Worm (Caenorhabditis elegans): Measurements from ENCODE around the gene T06D4.1.

T06D4.1 gene

DNA sequence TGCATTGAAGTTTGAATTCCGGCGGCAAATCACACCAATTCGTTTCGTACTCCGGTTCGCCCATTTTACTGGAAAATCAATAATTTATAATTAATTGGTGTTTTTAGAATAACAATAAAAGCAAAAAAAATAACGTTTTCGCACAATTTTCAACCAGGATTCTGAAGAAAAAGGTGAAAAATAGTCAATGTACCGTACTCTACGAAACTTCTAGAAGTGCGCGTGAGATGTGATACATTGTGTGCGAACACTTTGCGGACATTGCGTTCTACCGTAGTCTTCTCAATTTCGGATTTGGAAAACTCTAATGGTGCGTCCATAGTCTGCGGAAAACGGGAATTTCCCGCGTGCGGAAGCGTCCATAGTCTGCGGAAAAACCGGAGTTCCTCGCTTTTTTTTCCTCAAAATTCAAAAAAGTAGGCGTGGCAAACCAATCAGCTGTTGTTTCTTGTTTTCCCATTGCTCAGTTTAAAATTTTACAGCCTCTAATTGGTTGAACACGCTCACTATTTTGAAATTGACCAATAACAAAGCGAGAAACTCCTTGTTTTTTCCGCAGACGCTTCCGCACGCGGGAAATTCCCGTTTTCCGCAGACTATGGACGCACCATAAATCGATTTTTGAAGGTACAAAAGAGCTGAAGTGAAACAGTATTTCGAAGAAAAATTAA lies 33.6 kb upstream of the T06D4.1 start, which contains the start of the genes F14D2.14 and bath-29:
Gene F14D2.14, minus strand, starts transcription at position 51 of the 671 bp plus-strand sequence.
Gene bath-29, plus strand, starts transcription at position 621 of the 671 bp plus-strand sequence.
- TF ChIP-seq ref-1 (GFP tag; conservative IDR thresholded peaks at IDR 0.05) = no peak
- no peak for TF ChIP-seq cog-1 (tag; optimal IDR thresholded peaks at IDR 0.05)
- no peak for TF ChIP-seq flt-1 (GFP tag; IDR thresholded peaks at IDR 0.05)
- no peak for TF ChIP-seq ztf-29 (GFP tag; IDR thresholded peaks at IDR 0.05)
- no peak for TF ChIP-seq T22C8.4 (GFP tag; IDR thresholded peaks at IDR 0.05)
- TF ChIP-seq tab-1 (GFP tag; IDR thresholded peaks at IDR 0.05) = no peak
- TF ChIP-seq klf-2 (GFP tag; conservative IDR thresholded peaks at IDR 0.05) = no peak
- TF ChIP-seq med-1 (GFP tag; optimal IDR thresholded peaks at IDR 0.05; ENCODE audit: insufficient read depth) = no peak
- TF ChIP-seq ztf-23 (GFP tag; IDR thresholded peaks at IDR 0.05) = no peak

DNA sequence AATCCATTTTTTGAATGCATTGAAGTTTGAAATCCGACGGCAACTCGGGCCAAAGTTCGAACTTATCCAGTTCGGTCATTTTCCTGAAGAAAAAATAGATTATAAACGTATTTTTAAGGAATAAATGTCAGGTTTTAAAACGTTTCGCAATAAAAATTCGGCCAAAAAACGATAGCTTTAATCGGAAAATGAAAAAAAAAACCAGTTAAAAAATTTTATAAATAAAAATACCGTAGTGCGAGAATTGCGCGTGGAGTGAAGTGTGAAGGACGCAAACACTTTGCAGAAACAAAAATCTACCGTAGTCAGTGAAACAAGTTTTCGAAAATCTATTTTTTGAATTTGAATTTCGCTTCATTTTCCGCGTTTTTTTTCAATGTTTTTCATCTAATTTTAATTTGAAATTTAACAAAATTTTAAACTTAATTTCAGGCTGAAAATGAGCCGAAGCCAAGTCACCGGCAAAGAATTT lies 31.8 kb upstream of the T06D4.1 start, which contains the start of gene F14D2.8:
Gene F14D2.8, minus strand, starts transcription at position 51 of the 472 bp plus-strand sequence.
- TF ChIP-seq med-1 (GFP tag; optimal IDR thresholded peaks at IDR 0.05; ENCODE audit: insufficient read depth) (no peak), ref-1 (GFP tag; conservative IDR thresholded peaks at IDR 0.05) (no peak), T22C8.4 (GFP tag; IDR thresholded peaks at IDR 0.05) (no peak), ztf-23 (GFP tag; IDR thresholded peaks at IDR 0.05) (no peak), flt-1 (GFP tag; IDR thresholded peaks at IDR 0.05) (no peak), tab-1 (GFP tag; IDR thresholded peaks at IDR 0.05) (no peak), ztf-29 (GFP tag; IDR thresholded peaks at IDR 0.05) (no peak), klf-2 (GFP tag; conservative IDR thresholded peaks at IDR 0.05) (no peak), cog-1 (tag; optimal IDR thresholded peaks at IDR 0.05) (no peak)

DNA sequence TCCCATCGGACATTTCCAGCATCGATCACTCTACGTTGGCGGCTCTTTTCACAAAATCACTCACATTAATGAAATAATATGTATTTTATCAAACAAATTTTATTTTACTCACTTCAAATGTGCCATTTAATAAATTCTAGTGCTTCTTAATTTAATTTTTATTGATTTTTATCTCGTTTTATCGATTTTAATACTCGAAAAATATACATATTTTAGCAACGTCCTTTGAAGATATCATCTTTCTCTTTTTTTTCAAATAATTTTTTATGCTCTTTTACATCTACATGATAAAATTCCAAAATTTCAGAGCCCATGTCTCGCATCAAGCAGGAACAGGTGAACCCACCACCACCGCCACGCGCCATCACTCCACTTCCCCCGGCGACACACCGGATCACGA lies 22.8 kb upstream of the T06D4.1 start, which contains the start of the genes lido-14 and bath-27:
Gene lido-14, plus strand, starts transcription at position 301 of the 400 bp plus-strand sequence.
Gene bath-27, plus strand, starts transcription at position 306 of the 400 bp plus-strand sequence.
- TF ChIP-seq med-1 (GFP tag; optimal IDR thresholded peaks at IDR 0.05; ENCODE audit: insufficient read depth) (no peak), cog-1 (tag; optimal IDR thresholded peaks at IDR 0.05) (no peak), ref-1 (GFP tag; conservative IDR thresholded peaks at IDR 0.05) (no peak), flt-1 (GFP tag; IDR thresholded peaks at IDR 0.05) (no peak), ztf-23 (GFP tag; IDR thresholded peaks at IDR 0.05) (no peak), ztf-29 (GFP tag; IDR thresholded peaks at IDR 0.05) (no peak), tab-1 (GFP tag; IDR thresholded peaks at IDR 0.05) (no peak), T22C8.4 (GFP tag; IDR thresholded peaks at IDR 0.05) (no peak), klf-2 (GFP tag; conservative IDR thresholded peaks at IDR 0.05) (no peak)

DNA sequence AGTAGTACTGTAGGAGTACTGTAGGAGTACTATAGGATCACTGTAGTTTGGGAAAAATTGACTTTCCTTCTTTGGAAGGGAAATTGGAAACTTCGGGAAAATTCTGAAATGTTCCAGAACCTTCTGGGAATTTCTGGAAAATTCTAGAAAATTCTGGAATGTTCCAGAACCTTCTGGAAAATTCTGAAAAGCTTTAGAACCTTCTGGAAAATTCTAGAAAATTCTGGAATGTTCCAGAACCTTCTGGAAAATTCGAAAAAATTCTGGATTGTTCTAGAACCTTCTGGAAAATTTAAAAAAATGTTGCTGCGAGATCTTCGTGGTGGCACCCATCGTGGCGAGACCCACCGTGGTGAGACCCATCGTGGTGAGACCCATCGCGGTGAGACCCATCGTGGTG lies 16.1 kb upstream of the T06D4.1 start:
- TF ChIP-seq flt-1 (GFP tag; IDR thresholded peaks at IDR 0.05) = peak; percentile 11; the same call in 1 of the 2 replicates

DNA sequence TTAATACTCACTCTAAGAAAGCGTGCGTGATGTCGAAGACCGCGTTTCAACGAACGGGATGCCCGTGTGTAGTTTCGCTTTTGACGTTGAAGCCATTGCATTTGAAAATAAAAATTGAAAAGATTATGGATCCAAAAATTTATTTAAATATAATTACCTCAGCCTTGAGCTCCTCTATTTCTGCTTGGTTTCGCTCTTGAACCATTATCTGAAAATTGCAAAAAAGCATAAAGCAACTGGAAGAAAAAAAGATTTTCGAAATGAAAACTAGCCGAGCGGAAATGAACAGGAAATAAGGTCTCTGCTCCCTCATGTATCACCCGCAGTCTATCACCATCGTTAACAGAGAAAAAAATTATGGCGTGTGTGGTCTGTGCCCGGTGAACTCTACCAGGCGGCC lies 14.5 kb upstream of the T06D4.1 start, which contains the start of gene Y49F6C.6:
Gene Y49F6C.6, minus strand, starts transcription at position 101 of the 400 bp plus-strand sequence.
- TF ChIP-seq cog-1 (tag; optimal IDR thresholded peaks at IDR 0.05) (no peak), tab-1 (GFP tag; IDR thresholded peaks at IDR 0.05) (no peak)

DNA sequence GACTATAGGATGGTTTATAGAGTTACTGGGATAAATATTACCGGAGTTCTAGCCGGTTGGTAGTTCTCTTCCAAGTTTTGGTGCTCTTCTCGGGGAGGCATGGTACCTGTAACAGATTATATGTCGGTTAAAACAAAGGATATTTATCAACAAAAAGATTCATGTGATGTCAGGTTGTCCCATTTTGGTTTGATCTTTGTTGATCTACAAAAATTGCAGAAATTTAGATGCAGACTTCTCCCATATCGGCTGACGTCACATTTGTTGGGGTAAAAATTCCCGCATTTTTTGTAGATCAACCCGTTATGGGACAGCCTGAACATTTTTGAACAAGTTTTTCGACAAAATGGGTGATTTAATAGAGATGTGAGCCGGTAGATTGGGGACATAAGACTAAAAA lies 13.5 kb upstream of the T06D4.1 start, which contains the start of gene Y49F6C.7:
Gene Y49F6C.7, minus strand, starts transcription at position 101 of the 400 bp plus-strand sequence.
- no peak for TF ChIP-seq ztf-23 (GFP tag; IDR thresholded peaks at IDR 0.05)
- TF ChIP-seq tab-1 (GFP tag; IDR thresholded peaks at IDR 0.05) = no peak
- no peak for TF ChIP-seq cog-1 (tag; optimal IDR thresholded peaks at IDR 0.05)
- TF ChIP-seq T22C8.4 (GFP tag; IDR thresholded peaks at IDR 0.05) = no peak
- TF ChIP-seq med-1 (GFP tag; optimal IDR thresholded peaks at IDR 0.05; ENCODE audit: insufficient read depth) = no peak
- TF ChIP-seq klf-2 (GFP tag; conservative IDR thresholded peaks at IDR 0.05) = no peak
- no peak for TF ChIP-seq ztf-29 (GFP tag; IDR thresholded peaks at IDR 0.05)

DNA sequence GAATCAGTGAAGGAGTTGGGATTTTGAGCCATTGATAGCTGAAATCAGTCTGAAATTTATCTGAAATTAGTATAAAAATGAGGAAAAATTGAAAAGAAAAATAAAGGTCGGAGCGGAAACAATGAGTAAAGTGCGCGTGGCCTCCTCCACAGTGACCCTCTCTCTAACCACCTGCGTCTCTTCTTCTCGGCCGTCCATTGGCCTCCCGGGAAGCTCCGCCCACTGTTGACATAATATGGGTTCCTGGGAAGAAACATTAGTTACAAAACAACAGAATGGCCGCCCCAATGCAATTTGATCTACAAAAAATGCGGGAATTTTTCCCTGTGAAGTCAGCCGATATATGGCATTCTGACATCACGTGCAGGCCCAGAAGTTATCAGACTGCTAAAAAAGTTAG lies 11.6 kb upstream of the T06D4.1 start, which contains the start of gene Y49F6C.8:
Gene Y49F6C.8, minus strand, starts transcription at position 51 of the 400 bp plus-strand sequence.
- TF ChIP-seq T22C8.4 (GFP tag; IDR thresholded peaks at IDR 0.05) (no peak), tab-1 (GFP tag; IDR thresholded peaks at IDR 0.05) (no peak), ref-1 (GFP tag; conservative IDR thresholded peaks at IDR 0.05) (no peak), cog-1 (tag; optimal IDR thresholded peaks at IDR 0.05) (no peak), ztf-23 (GFP tag; IDR thresholded peaks at IDR 0.05) (no peak), med-1 (GFP tag; optimal IDR thresholded peaks at IDR 0.05; ENCODE audit: insufficient read depth) (no peak)

DNA sequence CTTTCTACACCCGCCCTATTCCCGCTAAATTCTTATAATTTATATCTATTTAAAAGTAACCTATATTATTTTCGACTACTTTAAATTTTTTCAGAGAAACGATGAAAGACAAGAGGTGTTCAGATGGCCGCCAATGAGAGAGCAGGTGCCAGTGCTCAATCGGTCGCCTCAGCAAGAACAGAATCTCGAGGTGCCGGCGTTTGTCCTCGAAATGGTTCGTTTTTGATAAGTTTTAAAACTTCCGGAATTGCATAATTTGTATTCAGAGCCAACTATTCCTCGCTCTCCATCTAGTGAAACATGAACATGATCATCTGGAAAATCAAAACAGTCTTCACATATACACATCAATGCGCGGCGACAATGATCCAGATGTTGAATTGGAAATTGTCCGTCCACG lies 10.6 kb upstream of the T06D4.1 start, which contains the start of gene bath-23:
Gene bath-23, plus strand, starts transcription at position 301 of the 400 bp plus-strand sequence.
- no peak for TF ChIP-seq ztf-23 (GFP tag; IDR thresholded peaks at IDR 0.05)
- no peak for TF ChIP-seq ztf-29 (GFP tag; IDR thresholded peaks at IDR 0.05)
- no peak for TF ChIP-seq T22C8.4 (GFP tag; IDR thresholded peaks at IDR 0.05)
- no peak for TF ChIP-seq klf-2 (GFP tag; conservative IDR thresholded peaks at IDR 0.05)
- no peak for TF ChIP-seq cog-1 (tag; optimal IDR thresholded peaks at IDR 0.05)
- no peak for TF ChIP-seq med-1 (GFP tag; optimal IDR thresholded peaks at IDR 0.05; ENCODE audit: insufficient read depth)
- no peak for TF ChIP-seq flt-1 (GFP tag; IDR thresholded peaks at IDR 0.05)
- TF ChIP-seq ref-1 (GFP tag; conservative IDR thresholded peaks at IDR 0.05) = no peak
- no peak for TF ChIP-seq tab-1 (GFP tag; IDR thresholded peaks at IDR 0.05)

DNA sequence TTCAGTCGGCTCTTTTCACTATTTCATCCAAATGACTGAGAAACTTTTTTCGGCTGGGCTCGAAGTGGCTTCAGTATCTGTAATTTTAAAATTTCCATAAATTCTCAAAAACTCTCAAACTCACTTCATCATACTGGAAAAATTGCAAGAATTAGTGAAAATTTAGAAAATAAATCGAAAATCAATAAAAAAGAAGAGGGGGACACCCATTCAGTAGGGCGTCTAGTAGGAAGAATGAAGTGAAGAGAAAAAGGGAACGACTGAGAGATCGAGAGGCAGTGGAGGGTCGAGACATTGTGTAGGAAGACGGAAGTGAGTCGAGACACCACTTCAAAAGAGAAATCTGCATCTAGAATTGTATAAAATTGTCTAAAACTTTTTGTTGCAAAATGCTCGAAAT lies 7.8 kb upstream of the T06D4.1 start:
- no peak for TF ChIP-seq cog-1 (tag; optimal IDR thresholded peaks at IDR 0.05)
- TF ChIP-seq ref-1 (GFP tag; conservative IDR thresholded peaks at IDR 0.05) = no peak
- no peak for TF ChIP-seq ztf-29 (GFP tag; IDR thresholded peaks at IDR 0.05)
- no peak for TF ChIP-seq tab-1 (GFP tag; IDR thresholded peaks at IDR 0.05)
- no peak for TF ChIP-seq flt-1 (GFP tag; IDR thresholded peaks at IDR 0.05)
- no peak for TF ChIP-seq med-1 (GFP tag; optimal IDR thresholded peaks at IDR 0.05; ENCODE audit: insufficient read depth)
- no peak for TF ChIP-seq ztf-23 (GFP tag; IDR thresholded peaks at IDR 0.05)

DNA sequence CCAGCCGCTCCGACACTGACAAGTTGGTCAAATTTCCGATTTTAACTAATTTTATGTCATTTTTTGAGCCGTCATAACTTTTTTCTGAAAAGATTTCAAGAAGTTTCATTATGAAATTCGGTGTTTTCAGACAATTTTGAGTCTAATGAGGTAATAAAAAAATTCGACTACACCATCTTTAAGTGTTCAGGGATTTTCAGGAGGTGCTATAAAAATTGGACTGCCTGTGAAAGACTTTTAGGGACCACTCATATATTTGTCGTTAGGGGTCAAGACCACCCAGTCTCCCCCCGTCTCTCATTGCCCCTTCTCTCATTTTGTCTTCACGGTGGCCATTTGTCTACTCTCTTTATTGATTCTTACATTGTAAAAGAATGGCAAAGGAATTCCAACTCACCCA lies 6.9 kb upstream of the T06D4.1 start, which contains the start of gene bath-10:
Gene bath-10, plus strand, starts transcription at position 301 of the 400 bp plus-strand sequence.
- TF ChIP-seq ztf-23 (GFP tag; IDR thresholded peaks at IDR 0.05) = no peak
